Worm (Caenorhabditis elegans) whole organism, mixed stage, embryonic: ENCODE measurements around the gene spig-3.

ENCODE experiments used
- M03D4.4 ChIP-seq: sonication (generic microtip); optimal IDR thresholded peaks from 2 replicates; lab custom pipeline; 2017; ENCODE audit warnings: mild to moderate bottlenecking, missing genetic modification characterization, missing compliant biosample characterization
- bed-3 ChIP-seq: fragments of 200-800 bp; sonication (Bioruptor generic); optimal IDR thresholded peaks from 3 replicates; lab custom pipeline; 2018; ENCODE audit warnings: mild to moderate bottlenecking, missing genetic modification characterization, moderate library complexity, missing compliant biosample characterization
- blmp-1 ChIP-seq: fragments of 150-350 bp; optimal IDR thresholded peaks from 2 replicates; lab custom pipeline; 2014; ENCODE audit warnings: missing biosample characterization, missing genetic modification characterization
- ceh-39 ChIP-seq: fragments of 150-350 bp; optimal IDR thresholded peaks from 2 replicates; lab custom pipeline; 2014; ENCODE audit warnings: missing biosample characterization, missing genetic modification characterization
- ceh-43 ChIP-seq: fragments of 200-800 bp; sonication (Bioruptor generic); optimal IDR thresholded peaks from 2 replicates; lab custom pipeline; 2018; ENCODE audit warnings: mild to moderate bottlenecking, missing genetic modification characterization, moderate library complexity, missing compliant biosample characterization
- ces-1 ChIP-seq: fragments of 150-350 bp; optimal IDR thresholded peaks from 2 replicates; lab custom pipeline; 2014; ENCODE audit warnings: missing biosample characterization, missing genetic modification reagents, missing genetic modification characterization
- cnd-1 ChIP-seq: fragments of 200-800 bp; sonication (Bioruptor generic); optimal IDR thresholded peaks from 2 replicates; lab custom pipeline; 2018; ENCODE audit warnings: mild to moderate bottlenecking, missing genetic modification characterization, missing compliant biosample characterization
- drap-1 ChIP-seq: fragments of 200-800 bp; sonication (Bioruptor generic); optimal IDR thresholded peaks from 3 replicates; lab custom pipeline; 2018; ENCODE audit warnings: mild to moderate bottlenecking, missing genetic modification characterization, missing compliant biosample characterization
- elt-1 ChIP-seq: sonication (generic microtip); optimal IDR thresholded peaks from 2 replicates; lab custom pipeline; 2017; ENCODE audit warnings: missing genetic modification characterization, mild to moderate bottlenecking, missing compliant biosample characterization, antibody characterized with exemption, moderate library complexity, borderline replicate concordance; ENCODE audit not compliant: insufficient read depth
- elt-3 ChIP-seq: fragments of 150-350 bp; optimal IDR thresholded peaks from 2 replicates; lab custom pipeline; 2014; ENCODE audit warnings: missing biosample characterization, missing genetic modification characterization
- flh-1 ChIP-seq: fragments of 200-800 bp; sonication (Bioruptor generic); optimal IDR thresholded peaks from 2 replicates; lab custom pipeline; 2018; ENCODE audit warnings: mild to moderate bottlenecking, missing genetic modification characterization, moderate library complexity, missing compliant biosample characterization
- ham-2 ChIP-seq: fragments of 200-800 bp; sonication (Bioruptor generic); optimal IDR thresholded peaks from 2 replicates; lab custom pipeline; 2018; ENCODE audit warnings: mild to moderate bottlenecking, missing genetic modification characterization, missing compliant biosample characterization
- hlh-1 ChIP-seq: fragments of 150-350 bp; optimal IDR thresholded peaks from 2 replicates; lab custom pipeline; 2014; ENCODE audit warnings: missing biosample characterization, missing genetic modification reagents, missing genetic modification characterization
- lin-13 ChIP-seq: fragments of 150-350 bp; optimal IDR thresholded peaks from 2 replicates; lab custom pipeline; 2014; ENCODE audit warnings: missing biosample characterization, missing genetic modification characterization
- lin-32 ChIP-seq: fragments of 200-800 bp; sonication (Bioruptor generic); optimal IDR thresholded peaks from 2 replicates; lab custom pipeline; 2018; ENCODE audit warnings: mild to moderate bottlenecking, missing genetic modification characterization, missing compliant biosample characterization
- lsy-2 ChIP-seq: fragments of 150-350 bp; optimal IDR thresholded peaks from 2 replicates; lab custom pipeline; 2014; ENCODE audit warnings: missing biosample characterization, missing genetic modification characterization
- mab-5 ChIP-seq: fragments of 150-350 bp; optimal IDR thresholded peaks from 2 replicates; lab custom pipeline; 2014; ENCODE audit warnings: missing biosample characterization, missing genetic modification characterization
- mep-1 ChIP-seq: fragments of 150-350 bp; optimal IDR thresholded peaks from 2 replicates; lab custom pipeline; 2017; ENCODE audit warnings: missing biosample characterization, missing genetic modification reagents, missing genetic modification characterization, inconsistent platforms
- nhr-12 ChIP-seq: fragments of 150-350 bp; optimal IDR thresholded peaks from 2 replicates; lab custom pipeline; 2014; ENCODE audit warnings: missing biosample characterization, missing genetic modification characterization
- nhr-2 ChIP-seq: fragments of 150-350 bp; optimal IDR thresholded peaks from 2 replicates; lab custom pipeline; 2014; ENCODE audit warnings: missing biosample characterization, missing genetic modification characterization
- nhr-237 ChIP-seq: fragments of 150-350 bp; optimal IDR thresholded peaks from 2 replicates; lab custom pipeline; 2014; ENCODE audit warnings: missing biosample characterization, missing genetic modification characterization
- nhr-28 ChIP-seq: fragments of 150-350 bp; optimal IDR thresholded peaks from 2 replicates; lab custom pipeline; 2014; ENCODE audit warnings: missing biosample characterization, missing genetic modification characterization
- nhr-76 ChIP-seq: sonication (generic microtip); optimal IDR thresholded peaks from 2 replicates; lab custom pipeline; 2017; ENCODE audit warnings: missing biosample characterization, missing genetic modification characterization
- pha-4 ChIP-seq: fragments of 150-350 bp; optimal IDR thresholded peaks from 2 replicates; lab custom pipeline; 2018; ENCODE audit warnings: missing biosample characterization, missing genetic modification reagents, missing genetic modification characterization
- sem-2 ChIP-seq: fragments of 200-800 bp; sonication (Bioruptor generic); optimal IDR thresholded peaks from 2 replicates; lab custom pipeline; 2018; ENCODE audit warnings: mild to moderate bottlenecking, missing genetic modification characterization, missing compliant biosample characterization
- snpc-4 ChIP-seq: fragments of 150-350 bp; optimal IDR thresholded peaks from 2 replicates; lab custom pipeline; 2014; ENCODE audit warnings: missing biosample characterization, missing genetic modification characterization
- sptf-1 ChIP-seq: sonication (generic microtip); optimal IDR thresholded peaks from 2 replicates; lab custom pipeline; 2017; ENCODE audit warnings: mild to moderate bottlenecking, missing genetic modification characterization, moderate library complexity, missing compliant biosample characterization
- tbx-8 ChIP-seq: fragments of 200-800 bp; sonication (Bioruptor generic); optimal IDR thresholded peaks from 2 replicates; lab custom pipeline; 2018; ENCODE audit warnings: mild to moderate bottlenecking, missing genetic modification characterization, moderate library complexity, missing compliant biosample characterization
- unc-39 ChIP-seq: fragments of 150-350 bp; optimal IDR thresholded peaks from 2 replicates; lab custom pipeline; 2014; ENCODE audit warnings: missing biosample characterization, missing genetic modification characterization
- unc-62 ChIP-seq: fragments of 150-350 bp; optimal IDR thresholded peaks from 2 replicates; lab custom pipeline; 2014; ENCODE audit warnings: missing biosample characterization, missing genetic modification reagents, missing genetic modification characterization
- ztf-11 ChIP-seq: fragments of 150-350 bp; optimal IDR thresholded peaks from 2 replicates; lab custom pipeline; 2014; ENCODE audit warnings: missing biosample characterization, missing genetic modification characterization

Gene spig-3

ce11 chrV:14299569-14300064 is at the start of gene spig-3, which contains the start of gene F14D7.12:
Gene spig-3, minus strand, starts transcription at chrV:14299669.
Gene F14D7.12, plus strand, starts transcription at chrV:14300014.
- no peak for TF ChIP-seq nhr-76
- TF ChIP-seq ces-1, result no peak
- TF ChIP-seq lsy-2, result no peak
- TF ChIP-seq elt-1 (tag; lab: Kevin White, UChicago), result no peak
- TF ChIP-seq nhr-2 (tag; lab: Kevin White, UChicago), result no peak
- no peak for TF ChIP-seq pha-4
- TF ChIP-seq nhr-28 (tag; lab: Kevin White, UChicago), result no peak
- TF ChIP-seq blmp-1, result no peak
- no peak for TF ChIP-seq tbx-8 (GFP tag; lab: Kevin White, UChicago)
- no peak for TF ChIP-seq ham-2 (GFP tag; lab: Kevin White, UChicago)
- TF ChIP-seq drap-1, result no peak
- TF ChIP-seq sem-2 (GFP tag; lab: Kevin White, UChicago), result no peak
- TF ChIP-seq M03D4.4, result no peak
- TF ChIP-seq nhr-12 (tag; lab: Kevin White, UChicago), result no peak
- no peak for TF ChIP-seq ceh-39 (tag; lab: Kevin White, UChicago)
- no peak for TF ChIP-seq ztf-11
- no peak for TF ChIP-seq mep-1
- no peak for TF ChIP-seq unc-62
- TF ChIP-seq mab-5 (tag; lab: Kevin White, UChicago), result no peak
- no peak for TF ChIP-seq elt-3

ce11 chrV:14347234-14347826 is 47.9 kb upstream of the spig-3 start, which contains the start of gene cept-2:
Gene cept-2, plus strand, starts transcription at chrV:14347766.
- TF ChIP-seq mep-1 (peak; percentile 97), sptf-1 (tag; lab: Kevin White, UChicago) (peak; percentile 56), tbx-8 (GFP tag; lab: Kevin White, UChicago) (no peak), unc-62 (peak; percentile 27), lin-13 (tag; lab: Kevin White, UChicago) (peak; percentile 70), snpc-4 (tag; lab: Kevin White, UChicago) (no peak), flh-1 (GFP tag; lab: Kevin White, UChicago) (no peak), ceh-39 (tag; lab: Kevin White, UChicago) (peak; percentile 12), cnd-1 (tag; lab: Kevin White, UChicago) (peak; percentile 2), nhr-237 (tag; lab: Kevin White, UChicago) (peak; percentile 86), nhr-2 (tag; lab: Kevin White, UChicago) (peak; percentile 8), ces-1 (no peak), nhr-76 (no peak), M03D4.4 (no peak), pha-4 (peak; percentile 58), sem-2 (GFP tag; lab: Kevin White, UChicago) (no peak), nhr-12 (tag; lab: Kevin White, UChicago) (no peak), bed-3 (no peak), hlh-1 (peak; percentile 40), drap-1 (peak; percentile 49), lsy-2 (peak; percentile 84)

- TF ChIP-seq sem-2 (GFP tag; lab: Kevin White, UChicago) (no peak), drap-1 (no peak), bed-3 (no peak), unc-39 (tag; lab: Kevin White, UChicago) (no peak), ceh-39 (tag; lab: Kevin White, UChicago) (no peak), ces-1 (no peak), nhr-2 (tag; lab: Kevin White, UChicago) (no peak), elt-1 (tag; lab: Kevin White, UChicago) (no peak), hlh-1 (no peak), snpc-4 (tag; lab: Kevin White, UChicago) (no peak), M03D4.4 (no peak), mep-1 (no peak), tbx-8 (GFP tag; lab: Kevin White, UChicago) (no peak), lin-32 (GFP tag; lab: Kevin White, UChicago) (no peak), sptf-1 (tag; lab: Kevin White, UChicago) (no peak), ceh-43 (GFP tag; lab: Kevin White, UChicago) (no peak), pha-4 (no peak), blmp-1 (no peak)
These were observed 42.2 kb upstream of the spig-3 start, which contains the start of gene F47B8.10 for ce11 chrV:14341672-14342071. Gene F47B8.10, plus strand, starts transcription at chrV:14341972.

ce11 chrV:14336655-14337054 is 37.2 kb upstream of the spig-3 start, which contains the start of gene srm-6:
Gene srm-6, plus strand, starts transcription at chrV:14336955.
- no peak for TF ChIP-seq ham-2 (GFP tag; lab: Kevin White, UChicago)
- no peak for TF ChIP-seq cnd-1 (tag; lab: Kevin White, UChicago)
- TF ChIP-seq flh-1 (GFP tag; lab: Kevin White, UChicago), result no peak
- no peak for TF ChIP-seq nhr-2 (tag; lab: Kevin White, UChicago)
- TF ChIP-seq tbx-8 (GFP tag; lab: Kevin White, UChicago), result no peak
- no peak for TF ChIP-seq nhr-12 (tag; lab: Kevin White, UChicago)
- no peak for TF ChIP-seq mep-1
- no peak for TF ChIP-seq unc-62
- TF ChIP-seq ceh-43 (GFP tag; lab: Kevin White, UChicago), result no peak
- TF ChIP-seq ces-1, result no peak
- no peak for TF ChIP-seq mab-5 (tag; lab: Kevin White, UChicago)
- no peak for TF ChIP-seq ceh-39 (tag; lab: Kevin White, UChicago)
- no peak for TF ChIP-seq unc-39 (tag; lab: Kevin White, UChicago)
- no peak for TF ChIP-seq elt-3
- no peak for TF ChIP-seq sptf-1 (tag; lab: Kevin White, UChicago)
- TF ChIP-seq lin-32 (GFP tag; lab: Kevin White, UChicago), result no peak
- TF ChIP-seq lin-13 (tag; lab: Kevin White, UChicago), result no peak
- no peak for TF ChIP-seq pha-4
- TF ChIP-seq elt-1 (tag; lab: Kevin White, UChicago), result no peak
